Fruit fly (Drosophila melanogaster): Measurements from ENCODE around the gene TotC.

The TotC gene

DNA sequence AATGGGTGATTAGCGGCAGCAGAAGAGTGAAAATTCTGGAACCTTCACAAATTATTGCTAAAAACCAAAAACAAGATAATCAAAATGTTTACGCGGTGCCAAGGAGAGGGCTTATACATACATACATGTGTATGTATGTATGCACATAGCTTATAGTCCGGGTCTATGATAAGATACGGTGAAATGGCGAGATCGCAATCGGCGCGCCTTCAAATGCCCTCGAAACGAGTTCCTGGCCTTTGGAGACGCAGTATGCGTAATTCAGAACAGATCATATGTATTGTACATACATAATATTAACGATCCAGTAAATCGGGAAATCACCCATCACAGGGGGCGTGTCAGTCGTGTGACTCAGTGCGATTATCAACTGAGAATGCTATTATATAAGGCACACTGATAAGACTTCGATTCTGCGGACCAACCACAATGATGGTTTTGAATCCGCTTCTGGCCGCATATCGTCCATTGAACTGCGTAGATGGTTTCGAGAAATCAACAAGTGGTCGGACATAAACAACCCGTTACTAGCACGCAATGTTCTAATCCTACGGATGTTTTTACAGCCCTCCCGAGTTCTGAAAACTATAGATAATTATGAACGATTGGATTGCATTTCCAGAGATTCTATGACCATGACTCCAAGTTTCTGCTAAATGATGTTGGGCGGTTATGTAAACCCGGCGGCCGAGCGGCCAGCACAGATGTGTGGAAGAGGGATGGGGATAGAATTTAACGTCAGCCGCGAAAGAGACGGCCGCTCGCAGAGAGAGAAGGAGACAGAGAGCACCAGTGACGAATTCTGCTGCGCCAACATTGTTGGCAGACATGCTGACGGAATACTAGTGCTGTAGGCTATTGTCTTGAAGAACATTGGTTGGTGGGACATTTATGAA, 44.0 kb upstream of the TotC start (continued):
- TF ChIP-seq Hand (GFP tag; optimal IDR thresholded peaks at IDR 0.05) (no peak), ro (GFP tag; IDR thresholded peaks at IDR 0.05) (no peak), pb (GFP tag; optimal IDR thresholded peaks at IDR 0.05) (no peak), nau (GFP tag; optimal IDR thresholded peaks at IDR 0.05) (no peak), Bgb (GFP tag; IDR thresholded peaks at IDR 0.05; ENCODE audit: partially characterized antibody) (peak; percentile 56; the same call in 1 of the 2 replicates), mirr (GFP tag; optimal IDR thresholded peaks at IDR 0.05) (peak; percentile 29), Eip74EF (GFP tag; optimal IDR thresholded peaks at IDR 0.05) (peak in 1 of 2 experiments; percentile 18), crp (GFP tag; optimal IDR thresholded peaks at IDR 0.05) (peak in 1 of 2 experiments; percentile 10), rib (GFP tag; IDR thresholded peaks at IDR 0.05) (peak; percentile 64), stc (GFP tag; IDR thresholded peaks at IDR 0.05) (0 out of 2 replicates have a peak, but pooled peaks have one; percentile 10), sug (tag; optimal IDR thresholded peaks at IDR 0.05) (peak; percentile 91), CG4730 (GFP tag; IDR thresholded peaks at IDR 0.05) (no peak), NfI (GFP tag; optimal IDR thresholded peaks at IDR 0.05) (no peak), CG14014 (GFP tag; IDR thresholded peaks at IDR 0.05) (0 out of 2 replicates have a peak, but pooled peaks have one; percentile 13), ranshi (GFP tag; IDR thresholded peaks at IDR 0.05) (0 out of 2 replicates have a peak, but pooled peaks have one; percentile 21), sc (optimal IDR thresholded peaks at IDR 0.05) (no peak), sc (GFP tag; optimal IDR thresholded peaks at IDR 0.05) (no peak), abd-A (tag; optimal IDR thresholded peaks at IDR 0.05) (peak; percentile 67), CG12391 (tag; optimal IDR thresholded peaks at IDR 0.05) (no peak), gcm (GFP tag; optimal IDR thresholded peaks at IDR 0.05) (no peak), twi (tag; optimal IDR thresholded peaks at IDR 0.05) (peak; percentile 73), CG34224 (GFP tag; IDR thresholded peaks at IDR 0.05; ENCODE audit: partially characterized antibody) (no peak), Ets97D (GFP tag; optimal IDR thresholded peaks at IDR 0.05) (no peak), kah (GFP tag; optimal IDR thresholded peaks at IDR 0.05) (peak; percentile 99), CG31441 (GFP tag; IDR thresholded peaks at IDR 0.05) (no peak), CG14860 (GFP tag; IDR thresholded peaks at IDR 0.05; ENCODE audit: partially characterized antibody) (no peak), CTCF (GFP tag; optimal IDR thresholded peaks at IDR 0.05) (no peak), CG34422 (GFP tag; IDR thresholded peaks at IDR 0.05) (peak; percentile 39; the same call in 2 of the 3 replicates), pan (optimal IDR thresholded peaks at IDR 0.05) (no peak), pan (GFP tag; optimal IDR thresholded peaks at IDR 0.05 in 1 of 2, IDR thresholded peaks at IDR 0.05 in 1 of 2) (no peak), cad (GFP tag; optimal IDR thresholded peaks at IDR 0.05) (peak; percentile 4), jumu (GFP tag; optimal IDR thresholded peaks at IDR 0.05) (no peak), CG9215 (GFP tag; IDR thresholded peaks at IDR 0.05) (no peak), GATAe (GFP tag; conservative IDR thresholded peaks at IDR 0.05) (peak; percentile 43; the same call in 1 of the 2 replicates), wdn (GFP tag; IDR thresholded peaks at IDR 0.05) (no peak), cg (GFP tag; optimal IDR thresholded peaks at IDR 0.05) (peak; percentile 39), CG6813 (GFP tag; optimal IDR thresholded peaks at IDR 0.05) (no peak), CG10321 (GFP tag; IDR thresholded peaks at IDR 0.05) (peak; percentile 85), nerfin-2 (GFP tag; IDR thresholded peaks at IDR 0.05; ENCODE audit: partially characterized antibody) (no peak), amos (GFP tag; IDR thresholded peaks at IDR 0.05; ENCODE audit: partially characterized antibody) (no peak; the same call in 1 of the 2 replicates), tll (GFP tag; optimal IDR thresholded peaks at IDR 0.05) (peak in 1 of 2 experiments; percentile 77), CG12769 (tag; optimal IDR thresholded peaks at IDR 0.05) (peak; percentile 78), ac (GFP tag; optimal IDR thresholded peaks at IDR 0.05) (no peak), CG11723 (GFP tag; optimal IDR thresholded peaks at IDR 0.05) (no peak), sens (GFP tag) (peak; percentile 61)

Measured in whole organism, embryonic.